Fruit fly (Drosophila melanogaster): Measurements from ENCODE around the gene Cyp303a1.

Cyp303a1 gene

DNA sequence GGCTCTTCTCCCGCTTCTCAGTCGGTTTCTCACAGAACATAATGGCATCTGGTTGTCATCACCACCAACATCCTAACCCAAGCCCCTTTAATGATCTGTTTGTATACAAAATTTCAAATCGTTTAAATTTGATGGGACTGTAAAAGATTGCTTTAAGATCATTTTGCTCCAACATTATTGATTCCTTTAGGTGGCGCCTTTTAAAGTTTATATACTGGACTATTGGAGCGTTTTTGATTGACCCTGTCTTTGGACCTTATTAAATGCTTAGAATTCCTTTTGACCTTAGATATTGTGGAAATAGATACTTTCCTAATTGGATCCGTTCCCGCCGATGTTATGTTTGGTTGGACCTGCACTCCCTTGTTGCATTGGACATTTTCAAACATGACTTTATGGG is 46.3 kb downstream of the Cyp303a1 start, which contains the start of gene CG42266:
CG42266 (minus strand) TSS at position 101 of the 400 bp plus-strand sequence.
- TF ChIP-seq CG13204 (GFP tag; optimal IDR thresholded peaks at IDR 0.05): no peak
- no peak for TF ChIP-seq CG32121 (GFP tag; IDR thresholded peaks at IDR 0.05)
- no peak for TF ChIP-seq rn (GFP tag; IDR thresholded peaks at IDR 0.05)
- no peak for TF ChIP-seq CG8159 (tag; optimal IDR thresholded peaks at IDR 0.05)
- TF ChIP-seq CG15710 (tag; optimal IDR thresholded peaks at IDR 0.05): no peak
- TF ChIP-seq CG34367 (tag; optimal IDR thresholded peaks at IDR 0.05): no peak
- no peak for TF ChIP-seq Pif1A (GFP tag; optimal IDR thresholded peaks at IDR 0.05)
- no peak for TF ChIP-seq CG10348 (GFP tag; IDR thresholded peaks at IDR 0.05)
- TF ChIP-seq Pif1B (GFP tag; optimal IDR thresholded peaks at IDR 0.05): no peak
- TF ChIP-seq CG4496 (GFP tag; IDR thresholded peaks at IDR 0.05): no peak
- TF ChIP-seq fd96Ca (GFP tag; IDR thresholded peaks at IDR 0.05): no peak
- no peak for TF ChIP-seq gl (tag; optimal IDR thresholded peaks at IDR 0.05)
- no peak for TF ChIP-seq CG8301 (tag; optimal IDR thresholded peaks at IDR 0.05)
- TF ChIP-seq D1 (tag; optimal IDR thresholded peaks at IDR 0.05): no peak
- TF ChIP-seq Snoo (tag; optimal IDR thresholded peaks at IDR 0.05): no peak
- no peak for TF ChIP-seq Ets98B (GFP tag; IDR thresholded peaks at IDR 0.05)
- TF ChIP-seq CG14655 (GFP tag; optimal IDR thresholded peaks at IDR 0.05): no peak

DNA sequence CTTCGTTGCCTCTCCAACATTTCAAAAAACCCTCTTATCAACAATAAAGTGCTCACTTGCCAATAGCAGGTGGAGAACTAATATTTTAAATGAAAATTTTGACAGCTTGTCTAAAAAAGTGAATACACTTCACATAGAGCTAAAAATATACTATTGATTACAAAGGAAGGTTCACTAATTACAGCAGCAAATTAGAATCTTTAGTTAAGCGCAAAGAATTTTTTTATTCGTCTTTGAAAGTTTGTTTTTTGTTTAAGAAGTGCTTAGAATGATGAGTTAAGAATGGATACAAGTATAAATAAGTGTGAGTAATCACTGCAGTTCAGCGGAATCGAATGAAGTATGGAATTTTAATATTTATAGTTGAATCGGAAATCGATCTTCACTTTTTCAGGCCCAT is 48.2 kb downstream of the Cyp303a1 start, which contains the start of gene CG44405:
CG44405 (minus strand) TSS at position 101 of the 400 bp plus-strand sequence.
- TF ChIP-seq CG34367 (tag; optimal IDR thresholded peaks at IDR 0.05) (no peak), EcR (GFP tag; optimal IDR thresholded peaks at IDR 0.05) (no peak), CG10348 (GFP tag; IDR thresholded peaks at IDR 0.05) (no peak), CG17806 (tag; optimal IDR thresholded peaks at IDR 0.05) (no peak), CG8159 (tag; optimal IDR thresholded peaks at IDR 0.05) (no peak), gl (tag; optimal IDR thresholded peaks at IDR 0.05) (no peak), D1 (tag; optimal IDR thresholded peaks at IDR 0.05) (no peak)

Measured in whole organism, pupa.